Fruit fly (Drosophila melanogaster): ENCODE results near the gene CG32817.

CG32817 gene

dm6 chrX:476230-477143 is 2.4 kb upstream of the CG32817 start, which contains the start of the genes ebo and CG13373 (continued):
- peak; percentile 48 for TF ChIP-seq CG6689 (GFP tag; IDR thresholded peaks at IDR 0.05)
- TF ChIP-seq Dip3 (GFP tag; optimal IDR thresholded peaks at IDR 0.05): peak; percentile 23
- peak; percentile 28; the same call in 1 of the 2 replicates for TF ChIP-seq lmd (GFP tag; IDR thresholded peaks at IDR 0.05)
- no peak for TF ChIP-seq CG11695 (GFP tag; IDR thresholded peaks at IDR 0.05)
- TF ChIP-seq ci (GFP tag; IDR thresholded peaks at IDR 0.05): 0 out of 3 replicates have a peak, but pooled peaks have one; percentile 7
- TF ChIP-seq CG10959 (GFP tag; IDR thresholded peaks at IDR 0.05): no peak
- peak; percentile 16 for TF ChIP-seq caup (GFP tag; optimal IDR thresholded peaks at IDR 0.05; ENCODE audit: severe bottlenecking)
- TF ChIP-seq Sry-δ (GFP tag; optimal IDR thresholded peaks at IDR 0.05): peak; percentile 76
- peak; percentile 20 for TF ChIP-seq Oli (tag; optimal IDR thresholded peaks at IDR 0.05)
- TF ChIP-seq CG17829 (tag; optimal IDR thresholded peaks at IDR 0.05): peak; percentile 42
- peak; percentile 43 for TF ChIP-seq CG2120 (GFP tag; optimal IDR thresholded peaks at IDR 0.05)
- TF ChIP-seq phol (tag; optimal IDR thresholded peaks at IDR 0.05): peak; percentile 34
- peak; percentile 31 for TF ChIP-seq CG1602 (GFP tag; optimal IDR thresholded peaks at IDR 0.05)
- TF ChIP-seq gcm (GFP tag; optimal IDR thresholded peaks at IDR 0.05): no peak
- no peak for TF ChIP-seq shn (GFP tag; optimal IDR thresholded peaks at IDR 0.05)
- TF ChIP-seq Awh (GFP tag; IDR thresholded peaks at IDR 0.05): no peak
- TF ChIP-seq Eip74EF (GFP tag; optimal IDR thresholded peaks at IDR 0.05): no peak
- TF ChIP-seq Max (GFP tag; optimal IDR thresholded peaks at IDR 0.05): no peak
- no peak for TF ChIP-seq crp (GFP tag; optimal IDR thresholded peaks at IDR 0.05)
- peak; percentile 91 for TF ChIP-seq Ets65A (GFP tag)
- TF ChIP-seq cas (GFP tag; IDR thresholded peaks at IDR 0.05): no peak
- TF ChIP-seq CG31365 (tag; optimal IDR thresholded peaks at IDR 0.05): no peak
- peak; percentile 72 for TF ChIP-seq CG9932 (GFP tag; IDR thresholded peaks at IDR 0.05)
- TF ChIP-seq Dll (GFP tag; IDR thresholded peaks at IDR 0.05; ENCODE audit: partially characterized antibody): peak; percentile 69; the same call in 3 of the 4 replicates
- TF ChIP-seq trem (tag; optimal IDR thresholded peaks at IDR 0.05): peak; percentile 17
- no peak for TF ChIP-seq Dfd (GFP tag; optimal IDR thresholded peaks at IDR 0.05)
- TF ChIP-seq CG6791 (GFP tag; IDR thresholded peaks at IDR 0.05; ENCODE audit: partially characterized antibody): peak; percentile 54; the same call in 2 of the 3 replicates
- TF ChIP-seq Stat92E (GFP tag; optimal IDR thresholded peaks at IDR 0.05): peak in 1 of 3 experiments; percentile 15
- TF ChIP-seq CG4328 (GFP tag; optimal IDR thresholded peaks at IDR 0.05): peak; percentile 15
- no peak for TF ChIP-seq CG5953 (GFP tag; IDR thresholded peaks at IDR 0.05)
- peak; percentile 19; the same call in 1 of the 3 replicates for TF ChIP-seq dysf (GFP tag; IDR thresholded peaks at IDR 0.05)

DNA sequence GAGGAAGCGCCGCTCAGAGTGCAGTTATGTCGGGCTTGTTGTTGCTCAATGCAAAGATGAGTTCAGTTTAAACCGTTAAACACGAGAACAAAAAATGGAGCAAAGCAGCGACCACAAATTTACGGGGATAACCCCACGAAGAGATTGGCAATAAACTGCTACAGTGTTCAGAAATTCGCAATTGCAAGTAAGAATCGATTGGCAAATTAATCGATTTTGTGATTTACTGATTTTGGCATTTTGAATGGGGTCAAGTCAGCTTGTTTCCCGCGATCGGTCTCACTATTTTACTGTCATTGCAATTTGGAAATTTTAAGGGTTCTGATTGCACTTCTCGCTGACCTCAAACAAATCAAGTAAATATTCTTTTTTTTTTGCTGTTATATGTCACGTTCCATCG is 2.8 kb downstream of the CG32817 start, which contains the start of gene CG3176:
Gene CG3176, plus strand, starts transcription at position 221 of the 400 bp plus-strand sequence.
- TF ChIP-seq Bgb (GFP tag; IDR thresholded peaks at IDR 0.05; ENCODE audit: partially characterized antibody) (0 out of 2 replicates have a peak, but pooled peaks have one; percentile 18), amos (GFP tag; IDR thresholded peaks at IDR 0.05; ENCODE audit: partially characterized antibody) (0 out of 2 replicates have a peak, but pooled peaks have one; percentile 11), Dref (GFP tag; IDR thresholded peaks at IDR 0.05) (peak; percentile 61), MBD-R2 (GFP tag; IDR thresholded peaks at IDR 0.05) (peak; percentile 44; the same call in 1 of the 2 replicates)

dm6 chrX:487517-487957 is 8.7 kb downstream of the CG32817 start, which contains the start of the genes CG18273 and CG3156:
TSS of gene CG18273 (minus strand) at chrX:487581.
TSS of gene CG3156 (plus strand) at chrX:487878.
- TF ChIP-seq CG8924 (tag; optimal IDR thresholded peaks at IDR 0.05) (peak; percentile 33), CG12391 (tag; optimal IDR thresholded peaks at IDR 0.05) (peak; percentile 35), CG2116 (GFP tag; optimal IDR thresholded peaks at IDR 0.05) (peak; percentile 82), Pdp1 (GFP tag; optimal IDR thresholded peaks at IDR 0.05) (peak in 1 of 2 experiments; percentile 41), CG17802 (tag; optimal IDR thresholded peaks at IDR 0.05) (peak; percentile 70), mirr (GFP tag; optimal IDR thresholded peaks at IDR 0.05) (peak; percentile 1), CG7839 (tag; optimal IDR thresholded peaks at IDR 0.05) (no peak), CG6689 (GFP tag; IDR thresholded peaks at IDR 0.05) (0 out of 2 replicates have a peak, but pooled peaks have one; percentile 7), CG13775 (GFP tag; optimal IDR thresholded peaks at IDR 0.05) (peak; percentile 36), ham (GFP tag; IDR thresholded peaks at IDR 0.05) (no peak), CG3281 (GFP tag; optimal IDR thresholded peaks at IDR 0.05) (peak; percentile 25), gfzf (GFP tag; optimal IDR thresholded peaks at IDR 0.05) (peak; percentile 39)

All from whole organism, embryonic.